Fruit fly (Drosophila melanogaster) whole organism, embryonic: ENCODE data around the gene Ufl1.

Experiments used
- CG10267 ChIP-seq: fragments of 200-800 bp; sonication (Bioruptor generic); optimal IDR thresholded peaks from 2 replicates; lab custom pipeline; 2018; ENCODE audit warnings: missing biosample characterization, mild to moderate bottlenecking, missing genetic modification characterization, moderate library complexity
- CG10543 ChIP-seq: fragments of 200-800 bp; sonication (Bioruptor generic); optimal IDR thresholded peaks from 3 replicates; lab custom pipeline; 2017; ENCODE audit warnings: missing biosample characterization, mild to moderate bottlenecking, missing genetic modification characterization, moderate library complexity
- CG12104 ChIP-seq: fragments of 200-800 bp; sonication (Bioruptor generic); optimal IDR thresholded peaks from 3 replicates; lab custom pipeline; 2016; ENCODE audit warnings: missing biosample characterization, missing genetic modification characterization
- CG12659 ChIP-seq: fragments of 200-800 bp; sonication (Bioruptor generic); optimal IDR thresholded peaks from 3 replicates; lab custom pipeline; 2017; ENCODE audit warnings: mild to moderate bottlenecking, missing biosample characterization, missing genetic modification reagents, missing genetic modification characterization
- CG14710 ChIP-seq: fragments of 200-800 bp; sonication (Bioruptor generic); optimal IDR thresholded peaks from 3 replicates; lab custom pipeline; 2019; ENCODE audit warnings: missing biosample characterization, mild to moderate bottlenecking, missing genetic modification characterization, moderate library complexity
- CG15601 ChIP-seq: fragments of 200-800 bp; sonication (Bioruptor generic); optimal IDR thresholded peaks from 3 replicates; lab custom pipeline; 2019; ENCODE audit warnings: missing biosample characterization, mild to moderate bottlenecking, missing genetic modification characterization, moderate library complexity
- CG17568 ChIP-seq: fragments of 200-800 bp; sonication (Bioruptor generic); optimal IDR thresholded peaks from 2 replicates; lab custom pipeline; 2018; ENCODE audit warnings: missing biosample characterization, mild to moderate bottlenecking, missing genetic modification characterization, moderate library complexity
- CG17829 ChIP-seq: fragments of 200-800 bp; optimal IDR thresholded peaks from 2 replicates; lab custom pipeline; 2019; ENCODE audit warnings: missing biosample characterization, mild to moderate bottlenecking, missing genetic modification characterization, moderate library complexity
- CG18764 ChIP-seq: fragments of 200-800 bp; sonication (Bioruptor generic); optimal IDR thresholded peaks from 3 replicates; lab custom pipeline; 2016; ENCODE audit warnings: missing biosample characterization, missing genetic modification characterization
- CG2889 ChIP-seq: fragments of 200-800 bp; sonication (Bioruptor generic); IDR thresholded peaks from 3 replicates; pipeline ENCODE4 v1.3.6; 2022; ENCODE audit warnings: missing biosample characterization, missing genetic modification characterization
- CG30403 ChIP-seq: fragments of 200-800 bp; sonication (Bioruptor generic); optimal IDR thresholded peaks from 3 replicates; lab custom pipeline; 2016; ENCODE audit warnings: missing biosample characterization, missing genetic modification characterization
- CG31388 ChIP-seq: fragments of 200-800 bp; sonication (Bioruptor generic); optimal IDR thresholded peaks from 2 replicates; lab custom pipeline; 2016; ENCODE audit warnings: missing biosample characterization, missing genetic modification characterization
- CG34422 ChIP-seq: fragments of 200-800 bp; sonication (Bioruptor generic); IDR thresholded peaks from 3 replicates; pipeline ENCODE4 v1.3.6; 2022; ENCODE audit warnings: missing biosample characterization, missing genetic modification characterization
- CG4404 ChIP-seq: fragments of 200-800 bp; sonication (Bioruptor generic); IDR thresholded peaks from 2 replicates; pipeline ENCODE4 v1.3.6; 2022; ENCODE audit warnings: missing biosample characterization, missing genetic modification characterization
- CG6272 ChIP-seq: fragments of 200-800 bp; sonication (Bioruptor generic); IDR thresholded peaks from 2 replicates; pipeline ENCODE4 v1.3.6; 2022; ENCODE audit warnings: missing biosample characterization, missing genetic modification characterization
- CG6765 ChIP-seq: fragments of 200-800 bp; sonication (Bioruptor generic); optimal IDR thresholded peaks from 3 replicates; lab custom pipeline; 2017; ENCODE audit warnings: missing biosample characterization, mild to moderate bottlenecking, missing genetic modification characterization
- CG6791 ChIP-seq: fragments of 200-800 bp; sonication (Bioruptor generic); IDR thresholded peaks from 3 replicates; pipeline ENCODE4 v1.3.6; 2022; ENCODE audit warnings: missing biosample characterization, missing genetic modification characterization; ENCODE audit not compliant: partially characterized antibody
- CG7963 ChIP-seq: fragments of 200-800 bp; sonication (Bioruptor generic); IDR thresholded peaks from 3 replicates; pipeline ENCODE4 v1.3.6; 2022; ENCODE audit warnings: missing biosample characterization, missing genetic modification characterization; ENCODE audit not compliant: partially characterized antibody
- CG8388 ChIP-seq: fragments of 200-800 bp; sonication (Bioruptor generic); optimal IDR thresholded peaks from 2 replicates; lab custom pipeline; 2019; ENCODE audit warnings: missing biosample characterization, mild to moderate bottlenecking, missing genetic modification characterization, moderate library complexity
- CG9817 ChIP-seq: fragments of 200-800 bp; sonication (Bioruptor generic); optimal IDR thresholded peaks from 2 replicates; lab custom pipeline; 2018; ENCODE audit warnings: missing biosample characterization, mild to moderate bottlenecking, missing genetic modification characterization, moderate library complexity
- CG9932 ChIP-seq: fragments of 200-800 bp; sonication (Bioruptor generic); IDR thresholded peaks from 2 replicates; pipeline ENCODE4 v1.3.6; 2022; ENCODE audit warnings: missing biosample characterization, missing genetic modification characterization
- Camta ChIP-seq: fragments of 200-800 bp; sonication (Bioruptor generic); optimal IDR thresholded peaks from 2 replicates; lab custom pipeline; 2016; ENCODE audit warnings: missing biosample characterization, missing genetic modification characterization
- Dp ChIP-seq: fragments of 200-800 bp; sonication (Bioruptor generic); optimal IDR thresholded peaks from 2 replicates; lab custom pipeline; 2018; ENCODE audit warnings: missing biosample characterization, mild to moderate bottlenecking, missing genetic modification characterization, moderate library complexity
- E2f2 ChIP-seq: fragments of 200-800 bp; sonication (Bioruptor generic); IDR thresholded peaks from 2 replicates; pipeline ENCODE4 v1.3.6; 2022; ENCODE audit warnings: missing biosample characterization, missing genetic modification characterization
- HmgZ ChIP-seq: fragments of 200-800 bp; sonication (Bioruptor generic); optimal IDR thresholded peaks from 2 replicates; lab custom pipeline; 2018; ENCODE audit warnings: missing biosample characterization, mild to moderate bottlenecking, missing genetic modification characterization
- Hmr ChIP-seq: fragments of 200-800 bp; sonication (Bioruptor generic); optimal IDR thresholded peaks from 3 replicates; lab custom pipeline; 2017; ENCODE audit warnings: mild to moderate bottlenecking, missing biosample characterization, missing genetic modification reagents, missing genetic modification characterization
- Hsf ChIP-seq: fragments of 200-800 bp; sonication (Bioruptor generic); optimal IDR thresholded peaks from 3 replicates; lab custom pipeline; 2016; ENCODE audit warnings: missing biosample characterization, missing genetic modification characterization
- MESR4 ChIP-seq: fragments of 200-800 bp; sonication (Bioruptor generic); optimal IDR thresholded peaks from 2 replicates; lab custom pipeline; 2018; ENCODE audit warnings: missing biosample characterization, mild to moderate bottlenecking, missing genetic modification characterization, moderate library complexity
- Mes4 ChIP-seq: fragments of 200-800 bp; sonication (Bioruptor generic); optimal IDR thresholded peaks from 2 replicates; lab custom pipeline; 2016; ENCODE audit warnings: missing biosample characterization, missing genetic modification characterization
- Myb ChIP-seq: fragments of 200-800 bp; sonication (Bioruptor generic); optimal IDR thresholded peaks from 2 replicates; lab custom pipeline; 2016; ENCODE audit warnings: missing biosample characterization, missing genetic modification characterization
- NfI ChIP-seq: fragments of 200-800 bp; sonication (Bioruptor generic); optimal IDR thresholded peaks from 3 replicates; lab custom pipeline; 2018; ENCODE audit warnings: missing biosample characterization, mild to moderate bottlenecking, missing genetic modification characterization, moderate library complexity
- Opbp ChIP-seq: fragments of 200-800 bp; sonication (Bioruptor generic); IDR thresholded peaks from 3 replicates; pipeline ENCODE4 v1.3.6; 2022; ENCODE audit warnings: missing biosample characterization, missing genetic modification characterization; ENCODE audit not compliant: partially characterized antibody
- Six4 ChIP-seq: fragments of 200-800 bp; sonication (Bioruptor generic); optimal IDR thresholded peaks from 2 replicates; lab custom pipeline; 2016; ENCODE audit warnings: missing biosample characterization, missing genetic modification characterization
- Sox102F ChIP-seq: fragments of 200-800 bp; sonication (Bioruptor generic); optimal IDR thresholded peaks from 2 replicates; lab custom pipeline; 2018; ENCODE audit warnings: missing biosample characterization, mild to moderate bottlenecking, missing genetic modification characterization, moderate library complexity
- Xbp1 ChIP-seq: fragments of 200-800 bp; sonication (Bioruptor generic); optimal IDR thresholded peaks from 3 replicates; lab custom pipeline; 2016; ENCODE audit warnings: missing biosample characterization, mild to moderate bottlenecking, missing genetic modification characterization
- chif ChIP-seq, 2 experiments: fragments of 200-800 bp; sonication (Bioruptor generic); optimal IDR thresholded peaks; 3 replicates each; lab custom pipeline; 2016; ENCODE audit warnings: missing biosample characterization in 2 of 2, missing genetic modification characterization in 2 of 2
- dm ChIP-seq: fragments of 200-800 bp; sonication (Bioruptor generic); optimal IDR thresholded peaks from 3 replicates; lab custom pipeline; 2016; ENCODE audit warnings: missing biosample characterization, missing genetic modification characterization
- gcm ChIP-seq: fragments of 200-800 bp; sonication (Bioruptor generic); optimal IDR thresholded peaks from 2 replicates; lab custom pipeline; 2019; ENCODE audit warnings: missing biosample characterization, mild to moderate bottlenecking, missing genetic modification characterization, moderate library complexity
- gcm2 ChIP-seq: fragments of 200-800 bp; sonication (Bioruptor generic); optimal IDR thresholded peaks from 2 replicates; lab custom pipeline; 2016; ENCODE audit warnings: missing biosample characterization, missing genetic modification characterization
- grn ChIP-seq: fragments of 200-800 bp; sonication (Bioruptor generic); optimal IDR thresholded peaks from 3 replicates; lab custom pipeline; 2017; ENCODE audit warnings: missing biosample characterization, missing genetic modification characterization
- hb ChIP-seq: fragments of 200-800 bp; sonication (Bioruptor generic); IDR thresholded peaks from 3 replicates; pipeline ENCODE4 v1.3.6; 2022; ENCODE audit warnings: missing biosample characterization, missing genetic modification characterization; ENCODE audit not compliant: partially characterized antibody
- kay ChIP-seq: fragments of 200-800 bp; sonication (Bioruptor generic); optimal IDR thresholded peaks from 2 replicates; lab custom pipeline; 2016; ENCODE audit warnings: missing biosample characterization, missing genetic modification characterization
- mam ChIP-seq: fragments of 200-800 bp; sonication (Bioruptor generic); optimal IDR thresholded peaks from 3 replicates; lab custom pipeline; 2016; ENCODE audit warnings: missing biosample characterization, missing genetic modification characterization
- peb ChIP-seq: fragments of 200-800 bp; sonication (Bioruptor generic); IDR thresholded peaks from 2 replicates; pipeline ENCODE4 v1.3.6; 2022; ENCODE audit warnings: missing biosample characterization, missing genetic modification characterization
- psq ChIP-seq: fragments of 200-800 bp; sonication (Bioruptor generic); optimal IDR thresholded peaks from 2 replicates; lab custom pipeline; 2017; ENCODE audit warnings: missing biosample characterization, missing genetic modification characterization
- slbo ChIP-seq: fragments of 200-800 bp; sonication (Bioruptor generic); IDR thresholded peaks from 2 replicates; pipeline ENCODE4 v1.3.6; 2022; ENCODE audit warnings: missing biosample characterization, missing genetic modification characterization
- sna ChIP-seq: fragments of 200-800 bp; sonication (Bioruptor generic); IDR thresholded peaks from 2 replicates; pipeline ENCODE4 v1.3.6; 2022; ENCODE audit warnings: missing biosample characterization, missing genetic modification characterization; ENCODE audit not compliant: partially characterized antibody
- tll ChIP-seq, 2 experiments: fragments of 200-800 bp in 1 of 2; fragments of >200 bp in 1 of 2; sonication (Bioruptor generic) in 1 of 2; optimal IDR thresholded peaks; 2 replicates each; lab custom pipeline; 2017 to 2019; ENCODE audit warnings: missing biosample characterization in 2 of 2, missing genetic modification characterization in 2 of 2, mild to moderate bottlenecking in 1 of 2, moderate library complexity in 1 of 2
- unc-4 ChIP-seq: fragments of 200-800 bp; sonication (Bioruptor generic); IDR thresholded peaks from 2 replicates; pipeline ENCODE4 v1.3.6; 2022; ENCODE audit warnings: missing biosample characterization, missing genetic modification characterization; ENCODE audit not compliant: partially characterized antibody
- vvl ChIP-seq: fragments of 200-800 bp; sonication (Bioruptor generic); IDR thresholded peaks from 2 replicates; pipeline ENCODE4 v1.3.6; 2022; ENCODE audit warnings: missing biosample characterization, missing genetic modification characterization

The Ufl1 gene

DNA sequence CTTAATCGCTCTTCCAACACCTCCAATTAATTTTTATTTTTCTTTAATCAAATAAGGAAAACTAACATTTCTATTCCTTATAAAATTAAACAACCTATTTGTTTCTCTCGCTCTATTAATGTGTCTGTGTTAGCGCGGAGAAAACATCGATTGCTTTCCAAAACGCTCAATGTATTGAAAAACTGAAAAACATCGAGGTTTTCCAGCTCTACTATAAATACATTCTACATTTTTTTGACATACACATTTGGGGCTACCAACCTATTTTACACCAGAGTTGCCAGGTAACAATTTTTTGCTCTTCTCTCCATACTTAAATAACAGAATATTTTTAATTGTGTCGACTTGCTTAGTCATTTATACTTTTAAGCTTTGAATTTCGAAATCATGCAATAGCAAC lies 17.7 kb upstream of the Ufl1 start (continued):
- no peak for TF ChIP-seq peb (GFP tag; lab: Robert Waterston, UW)
- peak; percentile 42 for TF ChIP-seq CG17829 (tag; lab: Kevin White, UChicago)
- TF ChIP-seq hb (GFP tag; lab: Robert Waterston, UW), result peak; percentile 70; the same call in 2 of the 3 replicates
- TF ChIP-seq CG30403, result peak; percentile 57
- TF ChIP-seq CG6791, result peak; percentile 87
- no peak for TF ChIP-seq CG12104 (GFP tag; lab: Kevin White, UChicago)
- peak; percentile 25 for TF ChIP-seq CG15601 (tag; lab: Kevin White, UChicago)
- TF ChIP-seq CG17568 (GFP tag; lab: Kevin White, UChicago), result no peak
- TF ChIP-seq sna (GFP tag; lab: Robert Waterston, UW), result peak; percentile 44
- TF ChIP-seq CG34422, result peak; percentile 20; the same call in 1 of the 3 replicates
- TF ChIP-seq Xbp1 (GFP tag; lab: Kevin White, UChicago), result peak; percentile 44
- TF ChIP-seq CG7963, result 0 out of 3 replicates have a peak, but pooled peaks have one; percentile 39
- TF ChIP-seq mam (GFP tag; lab: Kevin White, UChicago), result peak; percentile 47
- TF ChIP-seq CG31388 (GFP tag; lab: Kevin White, UChicago), result no peak
- TF ChIP-seq NfI (GFP tag; lab: Kevin White, UChicago), result peak; percentile 10
- TF ChIP-seq Dp (GFP tag; lab: Kevin White, UChicago), result peak; percentile 37
- TF ChIP-seq CG9817 (tag; lab: Kevin White, UChicago), result peak; percentile 22
- peak; percentile 14 for TF ChIP-seq gcm (GFP tag; lab: Kevin White, UChicago)
- TF ChIP-seq kay (GFP tag; lab: Kevin White, UChicago), result peak; percentile 34
- TF ChIP-seq CG8388, result peak; percentile 25
- TF ChIP-seq CG12659 (GFP tag; lab: Kevin White, UChicago), result peak; percentile 74
- TF ChIP-seq slbo (GFP tag; lab: Robert Waterston, UW), result peak; percentile 60
- peak; percentile 52 for TF ChIP-seq HmgZ (tag; lab: Kevin White, UChicago)
- peak; percentile 34 for TF ChIP-seq Hsf (GFP tag; lab: Kevin White, UChicago)
- TF ChIP-seq psq, result no peak
- peak; percentile 20 for TF ChIP-seq Camta (GFP tag; lab: Kevin White, UChicago)
- peak; percentile 69 for TF ChIP-seq unc-4 (GFP tag; lab: Robert Waterston, UW)
- no peak for TF ChIP-seq CG10543 (GFP tag; lab: Kevin White, UChicago)
- TF ChIP-seq Sox102F (GFP tag; lab: Kevin White, UChicago), result no peak
- TF ChIP-seq CG4404, result no peak
- peak; percentile 26 for TF ChIP-seq Hmr (GFP tag; lab: Kevin White, UChicago)
- no peak for TF ChIP-seq gcm2
- peak in 1 of 2 experiments; percentile 7 for TF ChIP-seq chif (GFP tag; optimal IDR thresholded peaks at IDR 0.05; lab: Kevin White, UChicago)
- peak; percentile 23; the same call in 1 of the 2 replicates for TF ChIP-seq CG9932 (GFP tag; lab: Robert Waterston, UW)
- peak; percentile 43 for TF ChIP-seq MESR4 (GFP tag; lab: Kevin White, UChicago)
- peak; percentile 4 for TF ChIP-seq Six4 (GFP tag; lab: Kevin White, UChicago)
- TF ChIP-seq E2f2, result peak; percentile 53
- TF ChIP-seq dm (GFP tag; lab: Kevin White, UChicago), result peak; percentile 48
- peak; percentile 42; the same call in 1 of the 2 replicates for TF ChIP-seq CG6272 (GFP tag; lab: Robert Waterston, UW)
- TF ChIP-seq CG10267 (tag; lab: Kevin White, UChicago), result peak; percentile 70
- peak; percentile 61 for TF ChIP-seq Myb
- no peak for TF ChIP-seq Mes4
- no peak for TF ChIP-seq tll (GFP tag; optimal IDR thresholded peaks at IDR 0.05; lab: Kevin White, UChicago)
- TF ChIP-seq vvl (GFP tag; lab: Robert Waterston, UW), result 0 out of 2 replicates have a peak, but pooled peaks have one; percentile 16
- TF ChIP-seq Opbp (GFP tag; lab: Robert Waterston, UW), result peak; percentile 86
- TF ChIP-seq CG14710 (tag; lab: Kevin White, UChicago), result peak; percentile 71
- no peak for TF ChIP-seq grn (GFP tag; lab: Kevin White, UChicago)
- TF ChIP-seq CG18764 (GFP tag; lab: Kevin White, UChicago), result no peak
- TF ChIP-seq CG2889 (GFP tag; lab: Robert Waterston, UW), result no peak
- no peak for TF ChIP-seq CG6765
